Fruit fly (Drosophila melanogaster) whole organism, embryonic: ENCODE data around the gene wus.

ENCODE experiments used
- B-H2 ChIP-seq: fragments of 200-800 bp; sonication (Bioruptor generic); optimal IDR thresholded peaks from 2 replicates; lab custom pipeline; 2018; ENCODE audit warnings: missing biosample characterization, mild to moderate bottlenecking, missing genetic modification characterization
- BEAF-32 ChIP-seq: fragments of 200-800 bp; sonication (Bioruptor generic); optimal IDR thresholded peaks from 3 replicates; lab custom pipeline; 2017; ENCODE audit warnings: missing biosample characterization, missing genetic modification characterization, mild to moderate bottlenecking, moderate library complexity, missing genetic modification reagents
- CG10274 ChIP-seq: fragments of 200-800 bp; sonication (Bioruptor generic); optimal IDR thresholded peaks from 3 replicates; lab custom pipeline; 2017; ENCODE audit warnings: missing biosample characterization, mild to moderate bottlenecking, missing genetic modification characterization
- CG10543 ChIP-seq: fragments of 200-800 bp; sonication (Bioruptor generic); optimal IDR thresholded peaks from 3 replicates; lab custom pipeline; 2017; ENCODE audit warnings: missing biosample characterization, mild to moderate bottlenecking, missing genetic modification characterization, moderate library complexity
- CG11093 ChIP-seq: fragments of 200-800 bp; sonication (Bioruptor generic); IDR thresholded peaks from 3 replicates; pipeline ENCODE4 v1.3.6; 2022; ENCODE audit warnings: missing biosample characterization, missing genetic modification characterization
- CG11456 ChIP-seq: fragments of 200-800 bp; sonication (Bioruptor generic); IDR thresholded peaks from 3 replicates; pipeline ENCODE4 v1.3.6; 2022; ENCODE audit warnings: missing biosample characterization, missing genetic modification characterization
- CG12769 ChIP-seq: fragments of 200-800 bp; sonication (Bioruptor generic); optimal IDR thresholded peaks from 2 replicates; lab custom pipeline; 2019; ENCODE audit warnings: missing biosample characterization, mild to moderate bottlenecking, missing genetic modification characterization, moderate library complexity
- CG13894 ChIP-seq: fragments of 200-800 bp; sonication (Bioruptor generic); optimal IDR thresholded peaks from 3 replicates; lab custom pipeline; 2018; ENCODE audit warnings: missing biosample characterization, mild to moderate bottlenecking, missing genetic modification characterization, moderate library complexity
- CG14014 ChIP-seq: fragments of 200-800 bp; sonication (Bioruptor generic); IDR thresholded peaks from 2 replicates; pipeline ENCODE4 v1.3.6; 2022; ENCODE audit warnings: missing biosample characterization, missing genetic modification characterization
- CG17361 ChIP-seq: fragments of 200-800 bp; sonication (Bioruptor generic); IDR thresholded peaks from 3 replicates; pipeline ENCODE4 v1.3.6; 2022; ENCODE audit warnings: missing biosample characterization, missing genetic modification characterization
- CG17568 ChIP-seq: fragments of 200-800 bp; sonication (Bioruptor generic); optimal IDR thresholded peaks from 2 replicates; lab custom pipeline; 2018; ENCODE audit warnings: missing biosample characterization, mild to moderate bottlenecking, missing genetic modification characterization, moderate library complexity
- CG2129 ChIP-seq: fragments of 200-800 bp; sonication (Bioruptor generic); IDR thresholded peaks from 2 replicates; pipeline ENCODE4 v1.3.6; 2022; ENCODE audit warnings: missing biosample characterization, missing genetic modification characterization; ENCODE audit not compliant: partially characterized antibody
- CG2199 ChIP-seq: fragments of 200-800 bp; sonication (Bioruptor generic); IDR thresholded peaks from 3 replicates; pipeline ENCODE4 v1.3.6; 2022; ENCODE audit warnings: missing biosample characterization, missing genetic modification characterization
- CG32532 ChIP-seq: fragments of 200-800 bp; sonication (Bioruptor generic); IDR thresholded peaks from 2 replicates; pipeline ENCODE4 v1.3.6; 2022; ENCODE audit warnings: missing biosample characterization, missing genetic modification characterization
- CG3726 ChIP-seq: fragments of 200-800 bp; sonication (Bioruptor generic); IDR thresholded peaks from 3 replicates; pipeline ENCODE4, ENCODE4 v1.3.6; 2022; ENCODE audit warnings: missing biosample characterization, missing genetic modification characterization
- CG4707 ChIP-seq: fragments of 200-800 bp; sonication (Bioruptor generic); optimal IDR thresholded peaks from 2 replicates; lab custom pipeline; 2018; ENCODE audit warnings: missing biosample characterization, mild to moderate bottlenecking, missing genetic modification characterization, moderate library complexity
- CG6654 ChIP-seq: fragments of 200-800 bp; sonication (Bioruptor generic); optimal IDR thresholded peaks from 2 replicates; lab custom pipeline; 2017; ENCODE audit warnings: missing biosample characterization, mild to moderate bottlenecking, missing genetic modification characterization
- CG8478 ChIP-seq: fragments of >200 bp; optimal IDR thresholded peaks from 2 replicates; lab custom pipeline; 2018
- D19B ChIP-seq: fragments of 200-800 bp; sonication (Bioruptor generic); optimal IDR thresholded peaks from 2 replicates; lab custom pipeline; 2017; ENCODE audit warnings: missing biosample characterization, mild to moderate bottlenecking, missing genetic modification characterization
- Dbx ChIP-seq: fragments of 200-800 bp; sonication (Bioruptor generic); IDR thresholded peaks from 3 replicates; pipeline ENCODE4 v1.3.6; 2022; ENCODE audit warnings: missing biosample characterization, missing genetic modification characterization
- Deaf1 ChIP-seq: fragments of 200-800 bp; optimal IDR thresholded peaks from 3 replicates; lab custom pipeline; 2019; ENCODE audit warnings: missing biosample characterization, mild to moderate bottlenecking, missing genetic modification characterization, moderate library complexity
- Ets65A ChIP-seq: fragments of 200-800 bp; sonication (Bioruptor generic); peaks from one replicate; lab custom pipeline; 2016; ENCODE audit warnings: missing biosample characterization, missing genetic modification characterization
- Hmr ChIP-seq: fragments of 200-800 bp; sonication (Bioruptor generic); optimal IDR thresholded peaks from 3 replicates; lab custom pipeline; 2017; ENCODE audit warnings: mild to moderate bottlenecking, missing biosample characterization, missing genetic modification reagents, missing genetic modification characterization
- Lpt ChIP-seq: fragments of >200 bp; optimal IDR thresholded peaks from 2 replicates; lab custom pipeline; 2018; ENCODE audit warnings: missing biosample characterization, missing genetic modification characterization
- Med ChIP-seq: fragments of 200-800 bp; sonication (Bioruptor generic); peaks from one replicate; lab custom pipeline; 2016; ENCODE audit warnings: missing biosample characterization, missing genetic modification characterization, mild to moderate bottlenecking, inconsistent platforms, moderate library complexity
- ab ChIP-seq: fragments of 200-800 bp; sonication (Bioruptor generic); optimal IDR thresholded peaks from 2 replicates; lab custom pipeline; 2016; ENCODE audit warnings: missing biosample characterization, missing genetic modification characterization
- chinmo ChIP-seq: fragments of 200-800 bp; sonication (Bioruptor generic); IDR thresholded peaks from 4 replicates; pipeline ENCODE4 v1.3.6; 2022; ENCODE audit warnings: missing biosample characterization, missing genetic modification characterization; ENCODE audit not compliant: partially characterized antibody
- ci ChIP-seq: fragments of 200-800 bp; sonication (Bioruptor generic); IDR thresholded peaks from 3 replicates; pipeline ENCODE4 v1.3.6; 2022; ENCODE audit warnings: missing biosample characterization, missing genetic modification characterization
- crol ChIP-seq: fragments of 200-800 bp; sonication (Bioruptor generic); IDR thresholded peaks from 2 replicates; pipeline ENCODE4 v1.3.6; 2022; ENCODE audit warnings: missing biosample characterization, missing genetic modification characterization
- crp ChIP-seq, 2 experiments: fragments of 200-800 bp; sonication (Bioruptor generic); optimal IDR thresholded peaks; 2 replicates in 1 of 2; 3 replicates in 1 of 2; lab custom pipeline; 2017; ENCODE audit warnings: missing biosample characterization in 2 of 2, missing genetic modification characterization in 2 of 2, mild to moderate bottlenecking in 1 of 2, moderate library complexity in 1 of 2
- dimm ChIP-seq: fragments of 200-800 bp; sonication (Bioruptor generic); IDR thresholded peaks from 2 replicates; pipeline ENCODE4 v1.3.6; 2022; ENCODE audit warnings: missing biosample characterization, missing genetic modification characterization
- esg ChIP-seq: fragments of 200-800 bp; sonication (Bioruptor generic); conservative IDR thresholded peaks from 2 replicates; pipeline ENCODE4 v1.3.6; 2022; ENCODE audit warnings: missing biosample characterization, missing genetic modification characterization
- gem ChIP-seq: fragments of 200-800 bp; sonication (Bioruptor generic); optimal IDR thresholded peaks from 2 replicates; lab custom pipeline; 2019; ENCODE audit warnings: missing biosample characterization, mild to moderate bottlenecking, missing genetic modification characterization, moderate library complexity
- onecut ChIP-seq: fragments of 200-800 bp; sonication (Bioruptor generic); IDR thresholded peaks from 2 replicates; pipeline ENCODE4 v1.3.6; 2022; ENCODE audit warnings: missing biosample characterization, missing genetic modification characterization
- otp ChIP-seq: fragments of 200-800 bp; sonication (Bioruptor generic); IDR thresholded peaks from 3 replicates; pipeline ENCODE4, ENCODE4 v1.3.6; 2022; ENCODE audit warnings: missing biosample characterization, missing genetic modification characterization
- prd ChIP-seq, 3 experiments: fragments of >200 bp in 2 of 3; fragments of 200-800 bp in 1 of 3; sonication (Bioruptor generic) in 1 of 3; optimal IDR thresholded peaks in 2 of 3; IDR thresholded peaks in 1 of 3; 2 replicates in 2 of 3; 3 replicates in 1 of 3; pipeline versions ENCODE4 v1.3.6 to Lab custom; 2017 to 2022; ENCODE audit warnings: missing biosample characterization in 1 of 3, missing genetic modification characterization in 1 of 3
- pum ChIP-seq: fragments of 200-800 bp; sonication (Bioruptor generic); optimal IDR thresholded peaks from 2 replicates; lab custom pipeline; 2016; ENCODE audit warnings: missing biosample characterization, missing genetic modification characterization
- rib ChIP-seq: fragments of 200-800 bp; sonication (Bioruptor generic); IDR thresholded peaks from 2 replicates; pipeline ENCODE4 v1.3.6; 2022; ENCODE audit warnings: missing biosample characterization, missing genetic modification characterization
- sd ChIP-seq: fragments of 200-800 bp; sonication (Bioruptor generic); optimal IDR thresholded peaks from 3 replicates; lab custom pipeline; 2018; ENCODE audit warnings: missing biosample characterization, mild to moderate bottlenecking, missing genetic modification characterization, moderate library complexity
- sens ChIP-seq: fragments of 200-800 bp; sonication (Bioruptor generic); peaks from one replicate; lab custom pipeline; 2016; ENCODE audit warnings: missing biosample characterization, missing genetic modification characterization
- sob ChIP-seq: fragments of 200-800 bp; sonication (Bioruptor generic); IDR thresholded peaks from 2 replicates; pipeline ENCODE4 v1.3.6; 2022; ENCODE audit warnings: missing biosample characterization, missing genetic modification characterization
- vvl ChIP-seq: fragments of 200-800 bp; sonication (Bioruptor generic); IDR thresholded peaks from 2 replicates; pipeline ENCODE4 v1.3.6; 2022; ENCODE audit warnings: missing biosample characterization, missing genetic modification characterization

wus gene

DNA sequence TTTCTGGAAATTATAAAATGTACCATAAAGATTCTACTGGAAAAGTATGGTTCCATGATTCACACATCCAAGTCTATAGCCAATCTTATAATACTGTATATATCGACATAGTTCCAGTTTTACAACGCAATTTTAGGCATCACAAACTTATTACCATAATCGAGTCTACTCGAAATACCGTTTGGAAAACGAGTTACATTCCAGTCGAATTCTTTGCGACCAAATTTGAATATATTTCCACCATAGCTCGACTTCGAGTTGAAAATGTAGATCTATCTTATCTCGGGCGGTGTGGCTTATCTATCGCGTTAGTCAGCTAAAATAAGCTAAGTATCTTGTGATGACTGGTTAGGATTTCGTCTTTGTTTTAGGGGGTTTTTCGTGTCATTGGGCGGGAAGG is 30.8 kb downstream of the wus start:
- TF ChIP-seq D19B (GFP tag; lab: Kevin White, UChicago): peak; percentile 48
- TF ChIP-seq pum (GFP tag; lab: Kevin White, UChicago): no peak
- TF ChIP-seq sd (tag; lab: Kevin White, UChicago): peak; percentile 97
- peak; percentile 98 for TF ChIP-seq CG13894 (tag; lab: Kevin White, UChicago)
- TF ChIP-seq prd (optimal IDR thresholded peaks at IDR 0.05; lab: Kevin White, UChicago): no peak
- no peak for TF ChIP-seq prd (GFP tag; IDR thresholded peaks at IDR 0.05; lab: Robert Waterston, UW)
- 0 out of 4 replicates have a peak, but pooled peaks have one; percentile 29 for TF ChIP-seq chinmo (GFP tag; lab: Robert Waterston, UW)
- TF ChIP-seq onecut (GFP tag; lab: Robert Waterston, UW): no peak
- TF ChIP-seq CG6654: no peak

DNA sequence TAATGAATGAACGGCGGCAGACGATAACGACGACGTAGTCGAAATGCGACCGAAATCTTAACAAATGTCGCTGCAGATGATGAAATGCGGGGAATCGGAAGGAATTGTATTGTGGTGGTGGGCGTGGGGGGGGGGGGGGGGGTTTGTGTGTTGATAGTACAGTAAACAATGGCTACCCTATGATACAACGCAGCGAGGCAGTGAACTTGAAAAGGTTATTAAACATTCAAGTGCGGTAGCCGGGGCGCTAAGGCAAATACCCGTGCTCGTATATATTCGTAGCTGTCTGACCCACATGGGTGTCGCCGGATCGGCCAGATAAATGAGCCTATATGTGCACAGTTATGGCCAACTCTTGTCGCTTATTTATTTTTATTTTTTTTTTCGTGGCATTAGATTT is 31.4 kb downstream of the wus start:
- peak; percentile 13; the same call in 1 of the 2 replicates for TF ChIP-seq onecut (GFP tag; lab: Robert Waterston, UW)
- 0 out of 3 replicates have a peak, but pooled peaks have one; percentile 19 for TF ChIP-seq ci (GFP tag; lab: Robert Waterston, UW)
- TF ChIP-seq sob (GFP tag; lab: Robert Waterston, UW): no peak
- TF ChIP-seq crol (GFP tag; lab: Robert Waterston, UW): peak; percentile 23; the same call in 1 of the 2 replicates
- no peak for TF ChIP-seq otp
- peak; percentile 51 for TF ChIP-seq Med
- no peak for TF ChIP-seq CG2129 (GFP tag; lab: Robert Waterston, UW)
- TF ChIP-seq CG3726 (GFP tag; lab: Robert Waterston, UW): no peak
- TF ChIP-seq Lpt (GFP tag; lab: Kevin White, UChicago): no peak
- peak; percentile 14; the same call in 1 of the 2 replicates for TF ChIP-seq CG14014 (GFP tag; lab: Robert Waterston, UW)
- no peak for TF ChIP-seq CG17568 (GFP tag; lab: Kevin White, UChicago)
- TF ChIP-seq vvl (GFP tag; lab: Robert Waterston, UW): no peak
- peak; percentile 15 for TF ChIP-seq CG10543 (GFP tag; lab: Kevin White, UChicago)
- peak; percentile 19 for TF ChIP-seq sens (GFP tag; lab: Kevin White, UChicago)
- TF ChIP-seq CG4707: no peak
- no peak for TF ChIP-seq CG2199 (GFP tag; lab: Robert Waterston, UW)
- TF ChIP-seq Hmr: peak; percentile 22
- 0 out of 2 replicates have a peak, but pooled peaks have one; percentile 47 for TF ChIP-seq rib
- TF ChIP-seq BEAF-32: no peak
- no peak for TF ChIP-seq CG11456 (GFP tag; lab: Robert Waterston, UW)
- no peak for TF ChIP-seq Ets65A (GFP tag; lab: Kevin White, UChicago)
- no peak for TF ChIP-seq dimm
- TF ChIP-seq esg (GFP tag; lab: Robert Waterston, UW): no peak
- no peak for TF ChIP-seq CG8478
- no peak for TF ChIP-seq CG32532
- TF ChIP-seq Dbx (GFP tag; lab: Robert Waterston, UW): no peak
- TF ChIP-seq CG17361 (GFP tag; lab: Robert Waterston, UW): 0 out of 3 replicates have a peak, but pooled peaks have one; percentile 11

DNA sequence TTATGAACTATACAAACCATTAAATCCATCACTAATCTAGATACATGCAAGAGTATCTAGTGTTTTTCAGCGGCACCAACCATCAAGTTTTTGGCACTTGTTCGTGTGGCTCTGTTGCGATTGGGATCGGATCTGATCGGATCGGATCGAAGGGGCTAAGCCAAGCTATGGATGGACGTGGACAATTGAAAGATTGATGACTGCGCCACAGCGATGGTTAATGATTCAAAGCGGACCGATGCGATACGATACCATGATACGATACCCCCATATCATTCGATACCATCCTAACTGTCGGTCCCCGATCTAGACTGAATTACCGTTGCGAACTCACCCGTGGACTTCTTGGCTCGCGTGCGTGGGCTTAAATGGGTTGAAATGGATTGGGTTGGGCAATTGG is 33.0 kb downstream of the wus start:
- TF ChIP-seq ab: no peak
- peak; percentile 96 for TF ChIP-seq CG13894 (tag; lab: Kevin White, UChicago)

DNA sequence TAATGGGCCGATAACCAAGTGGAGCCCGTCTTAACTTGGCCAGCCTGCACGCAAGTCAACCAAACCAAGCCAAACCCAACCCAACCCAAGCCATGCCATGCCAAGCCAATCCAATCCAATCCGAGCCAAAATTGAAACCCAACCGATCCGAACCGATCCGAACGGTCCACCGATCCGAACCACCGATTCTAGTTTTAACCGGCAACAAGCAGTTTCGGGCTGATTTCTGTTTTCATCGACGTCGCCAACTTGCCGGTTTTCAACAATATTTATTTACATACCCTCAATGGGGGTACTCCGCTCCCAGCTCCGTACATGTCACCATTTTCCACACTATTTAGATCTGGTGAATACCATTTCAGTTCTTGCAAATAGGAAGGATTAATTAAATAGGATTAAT is 33.7 kb downstream of the wus start:
- TF ChIP-seq CG12769 (tag; lab: Kevin White, UChicago) (peak; percentile 34), CG2199 (GFP tag; lab: Robert Waterston, UW) (peak; percentile 66; the same call in 1 of the 3 replicates), CG10274 (no peak), CG11093 (GFP tag; lab: Robert Waterston, UW) (no peak), B-H2 (no peak), Med (peak; percentile 23), crp (GFP tag; optimal IDR thresholded peaks at IDR 0.05; lab: Kevin White, UChicago) (no peak), Deaf1 (tag; lab: Kevin White, UChicago) (peak; percentile 75), Dbx (GFP tag; lab: Robert Waterston, UW) (0 out of 3 replicates have a peak, but pooled peaks have one; percentile 18), CG13894 (tag; lab: Kevin White, UChicago) (peak; percentile 97), chinmo (GFP tag; lab: Robert Waterston, UW) (peak; percentile 44; the same call in 1 of the 4 replicates), gem (tag; lab: Kevin White, UChicago) (peak; percentile 86)
